Fruit fly (Drosophila melanogaster): ENCODE data around the gene Nup205.

DNA sequence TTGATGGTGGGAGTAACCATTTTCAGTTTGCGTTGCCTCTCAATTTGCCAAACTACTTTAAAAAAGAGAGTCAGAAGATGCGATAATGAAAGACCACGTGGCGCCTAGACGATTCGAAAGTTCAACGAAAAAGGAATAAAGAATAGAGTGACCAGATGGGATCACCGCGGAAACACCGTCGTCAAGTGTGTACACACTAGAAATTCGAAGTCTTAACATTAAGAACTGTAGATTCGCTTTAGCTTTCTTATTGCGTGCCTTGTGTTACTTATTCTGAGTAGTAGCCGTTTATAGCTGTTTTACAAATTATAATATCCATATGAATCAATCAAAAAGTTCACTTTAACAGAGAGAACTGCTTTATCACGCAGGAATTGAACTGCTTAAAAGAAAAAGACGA, 28.0 kb upstream of the Nup205 start, which contains the start of gene SkpE:
- TF ChIP-seq ovo (GFP tag; optimal IDR thresholded peaks at IDR 0.05) (no peak), kay (GFP tag; ENCODE audit: borderline replicate concordance) (no peak), Crg-1 (GFP tag; optimal IDR thresholded peaks at IDR 0.05) (no peak), CG12768 (GFP tag; optimal IDR thresholded peaks at IDR 0.05) (no peak), cnc (optimal IDR thresholded peaks at IDR 0.05) (no peak), CG14711 (tag; optimal IDR thresholded peaks at IDR 0.05) (no peak), cic (GFP tag; optimal IDR thresholded peaks at IDR 0.05) (no peak), CG7045 (GFP tag; optimal IDR thresholded peaks at IDR 0.05) (no peak), toe (GFP tag; optimal IDR thresholded peaks at IDR 0.05) (no peak)

Measured in whole organism, adult.